Fruit fly (Drosophila melanogaster) whole organism: ENCODE results near the gene Sbat.

Experiments used
- CG8478 ChIP-seq: fragments of >200 bp; optimal IDR thresholded peaks from 2 replicates; lab custom pipeline; 2018; ENCODE audit warnings: inconsistent platforms
- EcR ChIP-seq, 2 experiments: fragments of >200 bp; optimal IDR thresholded peaks; 2 replicates each; lab custom pipeline; 2017; ENCODE audit warnings: missing biosample characterization in 2 of 2, missing genetic modification characterization in 2 of 2, missing genetic modification reagents in 2 of 2
- pan ChIP-seq: fragments of >200 bp; optimal IDR thresholded peaks from 2 replicates; lab custom pipeline; 2017
- psq ChIP-seq: fragments of >200 bp; optimal IDR thresholded peaks from 2 replicates; lab custom pipeline; 2017
- usp ChIP-seq: fragments of >200 bp; optimal IDR thresholded peaks from 2 replicates; lab custom pipeline; 2017; ENCODE audit warnings: missing biosample characterization, missing genetic modification characterization, mixed read lengths

- no peak for TF ChIP-seq usp (GFP tag; lab: Kevin White, UChicago)
- no peak for TF ChIP-seq pan (lab: Kevin White, UChicago)
- no peak for TF ChIP-seq psq (lab: Kevin White, UChicago)
- no peak for TF ChIP-seq CG8478
- no peak for TF ChIP-seq EcR (GFP tag; optimal IDR thresholded peaks at IDR 0.05; lab: Kevin White, UChicago)
These were observed 32.8 kb downstream of the Sbat start for dm6 chr2L:2910957-2911356.
